Fruit fly (Drosophila melanogaster) whole organism: ENCODE measurements around the gene Polr3F.

ENCODE experiments used
- EcR ChIP-seq, 2 experiments: fragments of >200 bp; optimal IDR thresholded peaks; 2 replicates each; lab custom pipeline; 2017; ENCODE audit warnings: missing biosample characterization in 2 of 2, missing genetic modification characterization in 2 of 2, missing genetic modification reagents in 2 of 2
- usp ChIP-seq: fragments of >200 bp; optimal IDR thresholded peaks from 2 replicates; lab custom pipeline; 2017; ENCODE audit warnings: missing biosample characterization, missing genetic modification characterization, mixed read lengths

- TF ChIP-seq usp = no peak
- peak in 1 of 2 experiments; percentile 29 for TF ChIP-seq EcR (GFP tag; optimal IDR thresholded peaks at IDR 0.05; lab: Kevin White, UChicago)
Measured at dm6 chr3R:22351396-22351795, 15.8 kb downstream of the Polr3F start, which contains the start of gene rdhB.
